Worm (Caenorhabditis elegans): ENCODE data around the gene mat-2.

DNA sequence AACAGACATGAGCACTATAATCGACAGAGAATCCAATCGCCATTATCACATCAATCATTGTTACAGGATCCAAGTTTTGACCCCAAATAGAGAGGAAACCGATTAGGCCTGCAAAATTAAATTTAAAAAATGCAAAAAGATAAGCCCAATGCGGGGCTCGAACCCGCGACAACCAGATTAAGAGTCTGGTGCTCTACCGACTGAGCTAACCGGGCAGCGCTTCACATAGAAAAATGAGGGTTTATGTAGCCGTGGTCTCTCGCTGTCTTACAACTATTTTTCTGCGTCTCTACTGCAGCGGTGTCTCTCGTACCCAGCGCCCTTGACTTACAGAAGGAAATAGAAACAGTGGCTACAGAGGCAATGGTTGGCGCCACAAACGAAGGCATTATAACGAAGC is 45.1 kb downstream of the mat-2 start:
- TF ChIP-seq tab-1 (GFP tag; IDR thresholded peaks at IDR 0.05) = peak; percentile 84
- no peak for TF ChIP-seq cog-1 (tag; optimal IDR thresholded peaks at IDR 0.05)

Measured in whole organism, midembryonic.